Fruit fly (Drosophila melanogaster) whole organism, adult: ENCODE results near the gene Sam-S.

Experiments used
- CG11617 ChIP-seq: fragments of 200-800 bp; sonication (Bioruptor generic); optimal IDR thresholded peaks from 2 replicates; lab custom pipeline; 2017; ENCODE audit warnings: mild to moderate bottlenecking, missing biosample characterization, missing genetic modification reagents, missing genetic modification characterization
- CG12768 ChIP-seq: fragments of 200-800 bp; sonication (Bioruptor generic); optimal IDR thresholded peaks from 2 replicates; lab custom pipeline; 2017; ENCODE audit warnings: missing biosample characterization, missing genetic modification characterization, mild to moderate bottlenecking, moderate library complexity, missing genetic modification reagents
- CG14711 ChIP-seq: fragments of 200-800 bp; sonication (Bioruptor generic); optimal IDR thresholded peaks from 2 replicates; lab custom pipeline; 2018; ENCODE audit warnings: missing biosample characterization, mild to moderate bottlenecking, missing genetic modification characterization, moderate library complexity
- CG1620 ChIP-seq: fragments of 200-800 bp; sonication (Bioruptor generic); optimal IDR thresholded peaks from 2 replicates; lab custom pipeline; 2016; ENCODE audit warnings: missing biosample characterization, missing genetic modification characterization
- CG33017 ChIP-seq: fragments of 200-800 bp; sonication (Bioruptor generic); optimal IDR thresholded peaks from 2 replicates; lab custom pipeline; 2018; ENCODE audit warnings: missing biosample characterization, mild to moderate bottlenecking, missing genetic modification characterization, moderate library complexity
- CG5204 ChIP-seq: fragments of 200-800 bp; sonication (Bioruptor generic); optimal IDR thresholded peaks from 2 replicates; lab custom pipeline; 2016; ENCODE audit warnings: missing biosample characterization, missing genetic modification characterization
- CG7045 ChIP-seq: fragments of 200-800 bp; sonication (Bioruptor generic); optimal IDR thresholded peaks from 2 replicates; lab custom pipeline; 2017; ENCODE audit warnings: missing biosample characterization, mild to moderate bottlenecking, missing genetic modification characterization
- CG7101 ChIP-seq: fragments of 200-800 bp; sonication (Bioruptor generic); optimal IDR thresholded peaks from 2 replicates; lab custom pipeline; 2018; ENCODE audit warnings: missing biosample characterization, mild to moderate bottlenecking, missing genetic modification characterization, moderate library complexity
- Clk ChIP-seq: fragments of 200-800 bp; sonication (Bioruptor generic); optimal IDR thresholded peaks from 2 replicates; lab custom pipeline; 2017; ENCODE audit warnings: missing biosample characterization, missing genetic modification characterization
- Crg-1 ChIP-seq: fragments of 200-800 bp; sonication (Bioruptor generic); optimal IDR thresholded peaks from 2 replicates; lab custom pipeline; 2016; ENCODE audit warnings: missing biosample characterization, missing genetic modification characterization
- Hr96 ChIP-seq: fragments of 200-800 bp; sonication (Bioruptor generic); optimal IDR thresholded peaks from 2 replicates; lab custom pipeline; 2016; ENCODE audit warnings: missing biosample characterization, missing genetic modification characterization
- Mnt ChIP-seq: fragments of 200-800 bp; sonication (Bioruptor generic); optimal IDR thresholded peaks from 2 replicates; lab custom pipeline; 2016; ENCODE audit warnings: missing biosample characterization, mild to moderate bottlenecking, missing genetic modification characterization
- bab1 ChIP-seq: fragments of 200-800 bp; sonication (Bioruptor generic); optimal IDR thresholded peaks from 3 replicates; lab custom pipeline; 2019; ENCODE audit warnings: missing biosample characterization, mild to moderate bottlenecking, missing genetic modification characterization, moderate library complexity
- cic ChIP-seq: fragments of 200-800 bp; sonication (Bioruptor generic); optimal IDR thresholded peaks from 2 replicates; lab custom pipeline; 2017; ENCODE audit warnings: missing biosample characterization, mild to moderate bottlenecking, missing genetic modification characterization, moderate library complexity
- cnc ChIP-seq, 2 experiments: fragments of >200 bp; optimal IDR thresholded peaks; 2 replicates each; lab custom pipeline; 2017
- kay ChIP-seq: fragments of 200-800 bp; sonication (Bioruptor generic); peaks from one replicate; lab custom pipeline; 2016; ENCODE audit warnings: missing biosample characterization, missing genetic modification characterization, borderline replicate concordance
- ovo ChIP-seq: fragments of 200-800 bp; sonication (Bioruptor generic); optimal IDR thresholded peaks from 2 replicates; lab custom pipeline; 2016; ENCODE audit warnings: missing biosample characterization, missing genetic modification characterization
- pad ChIP-seq: fragments of 200-800 bp; sonication (Bioruptor generic); optimal IDR thresholded peaks from 3 replicates; lab custom pipeline; 2017; ENCODE audit warnings: missing biosample characterization, missing genetic modification characterization, mild to moderate bottlenecking, moderate library complexity, missing genetic modification reagents
- tj ChIP-seq: fragments of 200-800 bp; sonication (Bioruptor generic); optimal IDR thresholded peaks from 3 replicates; lab custom pipeline; 2017; ENCODE audit warnings: missing biosample characterization, mild to moderate bottlenecking, missing genetic modification characterization, moderate library complexity
- toe ChIP-seq: fragments of 200-800 bp; sonication (Bioruptor generic); optimal IDR thresholded peaks from 2 replicates; lab custom pipeline; 2016; ENCODE audit warnings: missing biosample characterization, missing genetic modification characterization

Sam-S gene

dm6 chr2L:102161-102761, 4.4 kb upstream of the Sam-S start, which contains the start of gene Creld:
Gene Creld (plus strand): TSS chr2L:102380.
- TF ChIP-seq CG12768 (no peak), bab1 (peak; percentile 74), Mnt (GFP tag; lab: Kevin White, UChicago) (peak; percentile 7), CG33017 (no peak), kay (no peak), CG11617 (GFP tag; lab: Kevin White, UChicago) (peak; percentile 23), CG5204 (GFP tag; lab: Kevin White, UChicago) (no peak), Crg-1 (no peak), cic (GFP tag; lab: Kevin White, UChicago) (peak; percentile 10), pad (GFP tag; lab: Kevin White, UChicago) (peak; percentile 18), tj (GFP tag; lab: Kevin White, UChicago) (no peak), CG7101 (no peak), CG14711 (tag; lab: Kevin White, UChicago) (no peak)

- TF ChIP-seq CG7045 (GFP tag; lab: Kevin White, UChicago) (no peak), pad (GFP tag; lab: Kevin White, UChicago) (no peak), cnc (optimal IDR thresholded peaks at IDR 0.05; lab: Kevin White, UChicago) (peak in 1 of 2 experiments; percentile 54), CG1620 (GFP tag; lab: Kevin White, UChicago) (no peak), Hr96 (no peak)
Observed at dm6 chr2L:107032-107431, 329 bp downstream of the Sam-S start.

dm6 chr2L:107476-108436, 1.1 kb downstream of the Sam-S start:
- peak; percentile 7 for TF ChIP-seq Crg-1
- TF ChIP-seq toe, result no peak
- peak; percentile 33 for TF ChIP-seq CG12768
- TF ChIP-seq kay, result no peak
- peak; percentile 84 for TF ChIP-seq Mnt (GFP tag; lab: Kevin White, UChicago)
- peak; percentile 17 for TF ChIP-seq cic (GFP tag; lab: Kevin White, UChicago)
- TF ChIP-seq cnc (optimal IDR thresholded peaks at IDR 0.05; lab: Kevin White, UChicago), result peak; percentile 74 to 84
- TF ChIP-seq tj (GFP tag; lab: Kevin White, UChicago), result peak; percentile 40
- peak; percentile 11 for TF ChIP-seq CG33017

dm6 chr2L:109098-109799, 2.5 kb downstream of the Sam-S start:
- TF ChIP-seq ovo (GFP tag; lab: Kevin White, UChicago) (no peak), kay (peak; percentile 95), cnc (optimal IDR thresholded peaks at IDR 0.05; lab: Kevin White, UChicago) (no peak), CG12768 (peak; percentile 39), CG11617 (GFP tag; lab: Kevin White, UChicago) (no peak), CG7101 (no peak), CG5204 (GFP tag; lab: Kevin White, UChicago) (no peak), bab1 (no peak), Crg-1 (no peak), pad (GFP tag; lab: Kevin White, UChicago) (no peak), Clk (GFP tag; lab: Kevin White, UChicago) (no peak), Hr96 (no peak), CG1620 (GFP tag; lab: Kevin White, UChicago) (no peak), toe (no peak), CG33017 (no peak), CG7045 (GFP tag; lab: Kevin White, UChicago) (no peak), Mnt (GFP tag; lab: Kevin White, UChicago) (peak; percentile 96), cic (GFP tag; lab: Kevin White, UChicago) (peak; percentile 97), CG14711 (tag; lab: Kevin White, UChicago) (no peak), tj (GFP tag; lab: Kevin White, UChicago) (no peak)

- TF ChIP-seq CG5204 (GFP tag; lab: Kevin White, UChicago) (no peak), tj (GFP tag; lab: Kevin White, UChicago) (peak; percentile 99)
Observed at dm6 chr2L:110046-110445, 3.3 kb downstream of the Sam-S start.

dm6 chr2L:114429-114828, 7.7 kb downstream of the Sam-S start, which contains the start of gene ND-15:
Gene ND-15 (plus strand): TSS chr2L:114726.
- TF ChIP-seq bab1, result peak; percentile 72
- no peak for TF ChIP-seq Clk (GFP tag; lab: Kevin White, UChicago)
- no peak for TF ChIP-seq Crg-1
- TF ChIP-seq tj (GFP tag; lab: Kevin White, UChicago), result peak; percentile 21
- peak; percentile 11 for TF ChIP-seq kay
- TF ChIP-seq CG33017, result no peak
- TF ChIP-seq ovo (GFP tag; lab: Kevin White, UChicago), result peak; percentile 88
